In the genomic region with DNA sequence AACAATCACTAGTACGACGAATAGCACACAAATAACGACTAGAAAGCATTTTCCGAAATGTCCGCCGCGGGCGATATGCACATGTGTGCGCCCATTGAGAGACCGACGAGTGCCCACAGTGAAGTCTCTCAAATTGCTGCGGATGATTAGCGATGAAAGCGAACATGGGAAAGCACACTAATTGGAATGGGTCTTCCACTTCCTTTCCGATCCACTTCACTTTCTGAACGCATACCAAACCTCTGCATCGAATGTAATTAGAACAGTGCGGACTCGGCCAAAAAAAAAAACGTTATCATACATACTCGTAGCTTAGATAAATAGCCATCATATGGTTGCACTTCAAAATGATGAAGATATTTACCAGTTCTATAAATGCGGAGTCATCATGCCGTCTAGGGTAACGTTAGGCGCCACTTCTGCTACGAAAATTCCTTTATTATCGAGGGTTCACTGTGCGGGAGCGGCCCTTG, we compare ENCODE assay signal across 1 fruit fly cellular context.
A peak's percentile ranks its signal among the peaks of the same experiment; 100 is the strongest.
TF ChIP-seq lines count a peak whose summit lies in the region.

No protein-coding gene starts in this region.

TF ChIP-seq in whole organism, embryonic, 481 proteins besides CTCF, POLR2A, EP300 and RAD21 (continued from another document and continues in another):
- TF ChIP-seq B-H2 (GFP tag; optimal IDR thresholded peaks at IDR 0.05; lab: Kevin White, UChicago) (no peak), Elba2 (GFP tag; optimal IDR thresholded peaks at IDR 0.05; lab: Kevin White, UChicago) (no peak), stwl (tag; optimal IDR thresholded peaks at IDR 0.05; lab: Kevin White, UChicago) (no peak), CG13296 (GFP tag; optimal IDR thresholded peaks at IDR 0.05; lab: Kevin White, UChicago) (no peak), CG7928 (GFP tag; optimal IDR thresholded peaks at IDR 0.05; lab: Kevin White, UChicago) (no peak), tup (GFP tag; optimal IDR thresholded peaks at IDR 0.05; lab: Kevin White, UChicago) (peak; percentile 14), dan (GFP tag; IDR thresholded peaks at IDR 0.05; lab: Robert Waterston, UW) (no peak), CG15514 (GFP tag; optimal IDR thresholded peaks at IDR 0.05; lab: Kevin White, UChicago) (no peak), CG9727 (GFP tag; optimal IDR thresholded peaks at IDR 0.05; lab: Kevin White, UChicago) (peak; percentile 23), CG10654 (GFP tag; optimal IDR thresholded peaks at IDR 0.05; lab: Kevin White, UChicago) (no peak), croc (GFP tag; conservative IDR thresholded peaks at IDR 0.05; lab: Robert Waterston, UW) (peak; percentile 45; the same call in 1 of the 3 replicates), corto (GFP tag; optimal IDR thresholded peaks at IDR 0.05; lab: Kevin White, UChicago) (no peak), CG14965 (GFP tag; optimal IDR thresholded peaks at IDR 0.05; lab: Kevin White, UChicago; ENCODE audit: borderline replicate concordance) (no peak), Max (GFP tag; optimal IDR thresholded peaks at IDR 0.05; lab: Kevin White, UChicago) (no peak), jigr1 (GFP tag; IDR thresholded peaks at IDR 0.05; lab: Robert Waterston, UW) (0 out of 3 replicates have a peak, but pooled peaks have one; percentile 36), chinmo (GFP tag; IDR thresholded peaks at IDR 0.05; lab: Robert Waterston, UW; ENCODE audit: partially characterized antibody) (no peak), CG1233 (GFP tag; optimal IDR thresholded peaks at IDR 0.05; lab: Kevin White, UChicago) (no peak), CG4820 (GFP tag; optimal IDR thresholded peaks at IDR 0.05; lab: Kevin White, UChicago) (peak; percentile 32), Rfx (GFP tag; IDR thresholded peaks at IDR 0.05; lab: Robert Waterston, UW) (no peak), ab (GFP tag; optimal IDR thresholded peaks at IDR 0.05; lab: Kevin White, UChicago) (no peak), CG31224 (GFP tag; IDR thresholded peaks at IDR 0.05; lab: Robert Waterston, UW) (no peak), CG13287 (GFP tag; IDR thresholded peaks at IDR 0.05; lab: Robert Waterston, UW; ENCODE audit: partially characterized antibody) (no peak), nerfin-1 (tag; optimal IDR thresholded peaks at IDR 0.05; lab: Kevin White, UChicago) (peak; percentile 36), inv (GFP tag; IDR thresholded peaks at IDR 0.05; lab: Robert Waterston, UW; ENCODE audit: partially characterized antibody) (no peak), PHDP (tag; optimal IDR thresholded peaks at IDR 0.05; lab: Kevin White, UChicago) (peak; percentile 25), pan (optimal IDR thresholded peaks at IDR 0.05; lab: Kevin White, UChicago) (no peak), pan (GFP tag; optimal IDR thresholded peaks at IDR 0.05 in 1 of 2, IDR thresholded peaks at IDR 0.05 in 1 of 2) (no peak), Usf (GFP tag; optimal IDR thresholded peaks at IDR 0.05; lab: Kevin White, UChicago) (peak; percentile 23), pita (GFP tag; optimal IDR thresholded peaks at IDR 0.05; lab: Kevin White, UChicago) (no peak), oc (tag; optimal IDR thresholded peaks at IDR 0.05; lab: Kevin White, UChicago) (peak; percentile 24), CHES-1-like (GFP tag; optimal IDR thresholded peaks at IDR 0.05; lab: Kevin White, UChicago) (peak; percentile 62), CG3407 (GFP tag; optimal IDR thresholded peaks at IDR 0.05; lab: Kevin White, UChicago) (peak; percentile 20), slp2 (GFP tag; optimal IDR thresholded peaks at IDR 0.05; lab: Kevin White, UChicago) (peak; percentile 28), usp (GFP tag; optimal IDR thresholded peaks at IDR 0.05; lab: Kevin White, UChicago) (no peak), grn (GFP tag; optimal IDR thresholded peaks at IDR 0.05; lab: Kevin White, UChicago) (peak; percentile 6), CG12155 (GFP tag; optimal IDR thresholded peaks at IDR 0.05; lab: Kevin White, UChicago) (peak; percentile 46), Atf6 (GFP tag; IDR thresholded peaks at IDR 0.05; lab: Robert Waterston, UW) (no peak; the same call in 1 of the 2 replicates), CG1602 (GFP tag; optimal IDR thresholded peaks at IDR 0.05; lab: Kevin White, UChicago) (peak; percentile 0), CG10147 (GFP tag; optimal IDR thresholded peaks at IDR 0.05; lab: Kevin White, UChicago) (no peak), Spps (tag; optimal IDR thresholded peaks at IDR 0.05; lab: Kevin White, UChicago) (no peak), CG6683 (GFP tag; optimal IDR thresholded peaks at IDR 0.05; lab: Kevin White, UChicago) (no peak), abd-A (tag; optimal IDR thresholded peaks at IDR 0.05; lab: Kevin White, UChicago) (no peak), CkIIα-i1 (GFP tag; IDR thresholded peaks at IDR 0.05; lab: Robert Waterston, UW) (no peak), Sin3A (optimal IDR thresholded peaks at IDR 0.05; lab: Kevin White, UChicago) (no peak), CG10543 (GFP tag; optimal IDR thresholded peaks at IDR 0.05; lab: Kevin White, UChicago) (no peak), otp (GFP tag; IDR thresholded peaks at IDR 0.05; lab: Robert Waterston, UW) (no peak), YL-1 (GFP tag; optimal IDR thresholded peaks at IDR 0.05; lab: Kevin White, UChicago) (peak; percentile 1), Oaz (GFP tag; IDR thresholded peaks at IDR 0.05; lab: Robert Waterston, UW) (no peak), D19A (tag; optimal IDR thresholded peaks at IDR 0.05; lab: Kevin White, UChicago) (no peak), CG7987 (GFP tag; optimal IDR thresholded peaks at IDR 0.05; lab: Kevin White, UChicago) (no peak), sisA (GFP tag; IDR thresholded peaks at IDR 0.05; lab: Robert Waterston, UW) (0 out of 2 replicates have a peak, but pooled peaks have one; percentile 26), CG17186 (GFP tag; optimal IDR thresholded peaks at IDR 0.05; lab: Kevin White, UChicago) (no peak), Dll (GFP tag; IDR thresholded peaks at IDR 0.05; lab: Robert Waterston, UW; ENCODE audit: partially characterized antibody) (no peak), CG11085 (GFP tag; IDR thresholded peaks at IDR 0.05; lab: Robert Waterston, UW) (no peak), NFAT (GFP tag; IDR thresholded peaks at IDR 0.05; lab: Robert Waterston, UW) (no peak), CG1529 (GFP tag; optimal IDR thresholded peaks at IDR 0.05; lab: Kevin White, UChicago) (peak; percentile 19), zf30C (GFP tag; optimal IDR thresholded peaks at IDR 0.05; lab: Kevin White, UChicago) (no peak), vnd (GFP tag; IDR thresholded peaks at IDR 0.05; lab: Robert Waterston, UW; ENCODE audit: partially characterized antibody) (no peak), CG6765 (GFP tag; optimal IDR thresholded peaks at IDR 0.05; lab: Kevin White, UChicago) (no peak), CG2199 (GFP tag; IDR thresholded peaks at IDR 0.05; lab: Robert Waterston, UW) (peak; percentile 91; the same call in 2 of the 3 replicates), CG18599 (GFP tag; optimal IDR thresholded peaks at IDR 0.05; lab: Kevin White, UChicago) (peak; percentile 17), lab (GFP tag; optimal IDR thresholded peaks at IDR 0.05; lab: Kevin White, UChicago) (peak; percentile 38), CG3281 (GFP tag; optimal IDR thresholded peaks at IDR 0.05; lab: Kevin White, UChicago) (no peak), D (optimal IDR thresholded peaks at IDR 0.05; lab: Kevin White, UChicago) (no peak), D (GFP tag; optimal IDR thresholded peaks at IDR 0.05; lab: Kevin White, UChicago) (peak; percentile 41), CG16863 (GFP tag; optimal IDR thresholded peaks at IDR 0.05; lab: Kevin White, UChicago) (peak; percentile 60), Opbp (GFP tag; IDR thresholded peaks at IDR 0.05; lab: Robert Waterston, UW; ENCODE audit: partially characterized antibody) (no peak), ems (GFP tag; optimal IDR thresholded peaks at IDR 0.05; lab: Kevin White, UChicago) (peak; percentile 13), dmrt11E (tag; optimal IDR thresholded peaks at IDR 0.05; lab: Kevin White, UChicago) (peak; percentile 54), CG8359 (GFP tag; optimal IDR thresholded peaks at IDR 0.05; lab: Kevin White, UChicago; ENCODE audit: borderline replicate concordance) (no peak), CG15011 (GFP tag; optimal IDR thresholded peaks at IDR 0.05; lab: Kevin White, UChicago) (no peak), Hey (tag; optimal IDR thresholded peaks at IDR 0.05; lab: Kevin White, UChicago) (no peak), CG3065 (GFP tag; optimal IDR thresholded peaks at IDR 0.05; lab: Kevin White, UChicago) (no peak), odd (GFP tag; optimal IDR thresholded peaks at IDR 0.05; lab: Kevin White, UChicago) (peak; percentile 7), Ada2b (GFP tag; IDR thresholded peaks at IDR 0.05; lab: Robert Waterston, UW) (0 out of 2 replicates have a peak, but pooled peaks have one; percentile 18), ci (GFP tag; IDR thresholded peaks at IDR 0.05; lab: Robert Waterston, UW) (peak; percentile 64), CG14667 (GFP tag; IDR thresholded peaks at IDR 0.05; lab: Robert Waterston, UW) (no peak), pho (GFP tag; optimal IDR thresholded peaks at IDR 0.05; lab: Kevin White, UChicago) (no peak), Myb (GFP tag; optimal IDR thresholded peaks at IDR 0.05; lab: Kevin White, UChicago) (no peak), CG4707 (GFP tag; optimal IDR thresholded peaks at IDR 0.05; lab: Kevin White, UChicago) (peak; percentile 7), Six4 (GFP tag; optimal IDR thresholded peaks at IDR 0.05; lab: Kevin White, UChicago) (peak; percentile 14), CG9609 (GFP tag; optimal IDR thresholded peaks at IDR 0.05; lab: Kevin White, UChicago) (peak; percentile 36), Oli (tag; optimal IDR thresholded peaks at IDR 0.05; lab: Kevin White, UChicago) (peak; percentile 51), fd102C (GFP tag; optimal IDR thresholded peaks at IDR 0.05; lab: Kevin White, UChicago) (no peak), CG15479 (GFP tag; optimal IDR thresholded peaks at IDR 0.05; lab: Kevin White, UChicago) (no peak), gfzf (GFP tag; optimal IDR thresholded peaks at IDR 0.05; lab: Kevin White, UChicago) (no peak), pum (GFP tag; optimal IDR thresholded peaks at IDR 0.05; lab: Kevin White, UChicago) (peak; percentile 55), crol (GFP tag; IDR thresholded peaks at IDR 0.05; lab: Robert Waterston, UW) (0 out of 2 replicates have a peak, but pooled peaks have one; percentile 24), CG4617 (GFP tag; optimal IDR thresholded peaks at IDR 0.05; lab: Kevin White, UChicago; ENCODE audit: borderline replicate concordance) (no peak), mld (GFP tag; IDR thresholded peaks at IDR 0.05; lab: Robert Waterston, UW; ENCODE audit: partially characterized antibody) (no peak), CG12942 (GFP tag; optimal IDR thresholded peaks at IDR 0.05; lab: Kevin White, UChicago) (peak; percentile 3), CG17612 (GFP tag; IDR thresholded peaks at IDR 0.05; lab: Robert Waterston, UW) (no peak), ranshi (GFP tag; IDR thresholded peaks at IDR 0.05; lab: Robert Waterston, UW) (no peak), CG2712 (tag; optimal IDR thresholded peaks at IDR 0.05; lab: Kevin White, UChicago) (peak; percentile 52), hbn (GFP tag; IDR thresholded peaks at IDR 0.05; lab: Robert Waterston, UW; ENCODE audit: partially characterized antibody) (no peak), CG7745 (tag; optimal IDR thresholded peaks at IDR 0.05; lab: Kevin White, UChicago) (no peak), jing (GFP tag; optimal IDR thresholded peaks at IDR 0.05; lab: Kevin White, UChicago) (no peak), en (GFP tag; optimal IDR thresholded peaks at IDR 0.05; lab: Kevin White, UChicago) (no peak), Kr (GFP tag; optimal IDR thresholded peaks at IDR 0.05; lab: Kevin White, UChicago) (no peak), tx (GFP tag; optimal IDR thresholded peaks at IDR 0.05; lab: Kevin White, UChicago) (peak; percentile 37), gsb (GFP tag; IDR thresholded peaks at IDR 0.05; lab: Robert Waterston, UW) (no peak), CG11456 (GFP tag; IDR thresholded peaks at IDR 0.05; lab: Robert Waterston, UW) (no peak), Stat92E (GFP tag; optimal IDR thresholded peaks at IDR 0.05; lab: Kevin White, UChicago) (no peak), lmd (GFP tag; IDR thresholded peaks at IDR 0.05; lab: Robert Waterston, UW) (peak; percentile 67), CG13624 (GFP tag; optimal IDR thresholded peaks at IDR 0.05; lab: Kevin White, UChicago) (peak; percentile 15), CG10462 (GFP tag; optimal IDR thresholded peaks at IDR 0.05; lab: Kevin White, UChicago) (peak; percentile 3), CG11696 (GFP tag; IDR thresholded peaks at IDR 0.05; lab: Robert Waterston, UW) (no peak), dmrt99B (tag; optimal IDR thresholded peaks at IDR 0.05; lab: Kevin White, UChicago) (peak; percentile 27), NC2β (GFP tag; optimal IDR thresholded peaks at IDR 0.05; lab: Kevin White, UChicago) (peak; percentile 60), kah (GFP tag; optimal IDR thresholded peaks at IDR 0.05; lab: Kevin White, UChicago) (no peak), CG6175 (GFP tag; IDR thresholded peaks at IDR 0.05; lab: Robert Waterston, UW) (peak; percentile 49; the same call in 1 of the 3 replicates), CG15601 (tag; optimal IDR thresholded peaks at IDR 0.05; lab: Kevin White, UChicago) (peak; percentile 50), Ets65A (GFP tag; lab: Kevin White, UChicago) (peak; percentile 89), HLH4C (GFP tag; IDR thresholded peaks at IDR 0.05; lab: Robert Waterston, UW; ENCODE audit: partially characterized antibody) (no peak), zen2 (GFP tag; IDR thresholded peaks at IDR 0.05; lab: Robert Waterston, UW; ENCODE audit: partially characterized antibody) (no peak), CG8388 (GFP tag; optimal IDR thresholded peaks at IDR 0.05; lab: Kevin White, UChicago) (peak; percentile 33), CG11723 (GFP tag; optimal IDR thresholded peaks at IDR 0.05; lab: Kevin White, UChicago) (peak; percentile 3), CG9876 (GFP tag; optimal IDR thresholded peaks at IDR 0.05; lab: Kevin White, UChicago) (no peak), Dip2 (GFP tag; IDR thresholded peaks at IDR 0.05; lab: Robert Waterston, UW) (no peak), kay (GFP tag; optimal IDR thresholded peaks at IDR 0.05; lab: Kevin White, UChicago) (peak; percentile 38), ap (GFP tag; IDR thresholded peaks at IDR 0.05; lab: Robert Waterston, UW) (0 out of 2 replicates have a peak, but pooled peaks have one; percentile 12), lbe (GFP tag; optimal IDR thresholded peaks at IDR 0.05; lab: Kevin White, UChicago) (no peak), hth (optimal IDR thresholded peaks at IDR 0.05; lab: Kevin White, UChicago) (no peak), CG7271 (tag; optimal IDR thresholded peaks at IDR 0.05; lab: Kevin White, UChicago) (no peak), wek (GFP tag; optimal IDR thresholded peaks at IDR 0.05; lab: Kevin White, UChicago) (no peak), CG8944 (GFP tag; optimal IDR thresholded peaks at IDR 0.05; lab: Kevin White, UChicago) (no peak), CG17361 (GFP tag; IDR thresholded peaks at IDR 0.05; lab: Robert Waterston, UW) (peak; percentile 74)
